Fruit fly (Drosophila melanogaster) whole organism, embryonic: ENCODE results near the gene CG34134.

Experiments used
- ATbp ChIP-seq: fragments of 200-800 bp; sonication (Bioruptor generic); optimal IDR thresholded peaks from 2 replicates; lab custom pipeline; 2017; ENCODE audit warnings: missing biosample characterization, mild to moderate bottlenecking, missing genetic modification characterization, missing genetic modification reagents
- Atf3 ChIP-seq: fragments of 200-800 bp; sonication (Bioruptor generic); optimal IDR thresholded peaks from 3 replicates; lab custom pipeline; 2016; ENCODE audit warnings: missing biosample characterization, missing genetic modification characterization
- Atf6 ChIP-seq: fragments of 200-800 bp; sonication (Bioruptor generic); IDR thresholded peaks from 2 replicates; pipeline ENCODE4 v1.3.6; 2022; ENCODE audit warnings: missing biosample characterization, missing genetic modification characterization
- Awh ChIP-seq: fragments of 200-800 bp; sonication (Bioruptor generic); IDR thresholded peaks from 2 replicates; pipeline ENCODE4, ENCODE4 v1.3.6; 2022; ENCODE audit warnings: missing biosample characterization, missing genetic modification characterization
- CG11398 ChIP-seq: fragments of 200-800 bp; sonication (Bioruptor generic); optimal IDR thresholded peaks from 2 replicates; lab custom pipeline; 2016; ENCODE audit warnings: missing biosample characterization, missing genetic modification characterization
- CG12071 ChIP-seq: fragments of 200-800 bp; sonication (Bioruptor generic); optimal IDR thresholded peaks from 3 replicates; lab custom pipeline; 2018; ENCODE audit warnings: missing biosample characterization, mild to moderate bottlenecking, missing genetic modification characterization
- CG12155 ChIP-seq: fragments of 200-800 bp; sonication (Bioruptor generic); optimal IDR thresholded peaks from 3 replicates; lab custom pipeline; 2016; ENCODE audit warnings: missing biosample characterization, missing genetic modification characterization
- CG1233 ChIP-seq: fragments of 200-800 bp; sonication (Bioruptor generic); optimal IDR thresholded peaks from 4 replicates; lab custom pipeline; 2018; ENCODE audit warnings: missing biosample characterization, mild to moderate bottlenecking, missing genetic modification characterization
- CG12391 ChIP-seq: fragments of 200-800 bp; sonication (Bioruptor generic); optimal IDR thresholded peaks from 3 replicates; lab custom pipeline; 2018; ENCODE audit warnings: missing biosample characterization, mild to moderate bottlenecking, missing genetic modification characterization, moderate library complexity
- CG13775 ChIP-seq: fragments of 200-800 bp; sonication (Bioruptor generic); optimal IDR thresholded peaks from 3 replicates; lab custom pipeline; 2017; ENCODE audit warnings: missing biosample characterization, mild to moderate bottlenecking, missing genetic modification characterization
- CG16863 ChIP-seq: fragments of 200-800 bp; sonication (Bioruptor generic); optimal IDR thresholded peaks from 3 replicates; lab custom pipeline; 2016; ENCODE audit warnings: missing biosample characterization, missing genetic modification characterization
- CG17328 ChIP-seq: fragments of 200-800 bp; sonication (Bioruptor generic); IDR thresholded peaks from 2 replicates; pipeline ENCODE4 v1.3.6; 2022; ENCODE audit warnings: missing biosample characterization, missing genetic modification characterization
- CG2202 ChIP-seq: fragments of 200-800 bp; sonication (Bioruptor generic); optimal IDR thresholded peaks from 2 replicates; lab custom pipeline; 2018; ENCODE audit warnings: missing biosample characterization, mild to moderate bottlenecking, missing genetic modification characterization
- CG31365 ChIP-seq: fragments of 200-800 bp; sonication (Bioruptor generic); optimal IDR thresholded peaks from 2 replicates; lab custom pipeline; 2018; ENCODE audit warnings: missing biosample characterization, mild to moderate bottlenecking, missing genetic modification characterization
- CG3163 ChIP-seq: fragments of 200-800 bp; sonication (Bioruptor generic); optimal IDR thresholded peaks from 3 replicates; lab custom pipeline; 2016; ENCODE audit warnings: missing biosample characterization, missing genetic modification characterization
- CG3847 ChIP-seq: fragments of 200-800 bp; sonication (Bioruptor generic); IDR thresholded peaks from 2 replicates; pipeline ENCODE4 v1.3.6; 2022; ENCODE audit warnings: missing biosample characterization, missing genetic modification characterization
- CG4328 ChIP-seq: fragments of 200-800 bp; sonication (Bioruptor generic); optimal IDR thresholded peaks from 3 replicates; lab custom pipeline; 2017; ENCODE audit warnings: missing biosample characterization, missing genetic modification reagents, missing genetic modification characterization
- CG4820 ChIP-seq: fragments of 200-800 bp; sonication (Bioruptor generic); optimal IDR thresholded peaks from 3 replicates; lab custom pipeline; 2016; ENCODE audit warnings: missing biosample characterization, missing genetic modification characterization
- CG6654 ChIP-seq: fragments of 200-800 bp; sonication (Bioruptor generic); optimal IDR thresholded peaks from 2 replicates; lab custom pipeline; 2017; ENCODE audit warnings: missing biosample characterization, mild to moderate bottlenecking, missing genetic modification characterization
- CG7372 ChIP-seq: fragments of 200-800 bp; sonication (Bioruptor generic); IDR thresholded peaks from 2 replicates; pipeline ENCODE4 v1.3.6; 2022; ENCODE audit warnings: missing biosample characterization, missing genetic modification characterization
- CG7556 ChIP-seq: fragments of 200-800 bp; sonication (Bioruptor generic); optimal IDR thresholded peaks from 2 replicates; lab custom pipeline; 2017; ENCODE audit warnings: missing biosample characterization, mild to moderate bottlenecking, missing genetic modification characterization
- CG9817 ChIP-seq: fragments of 200-800 bp; sonication (Bioruptor generic); optimal IDR thresholded peaks from 2 replicates; lab custom pipeline; 2018; ENCODE audit warnings: missing biosample characterization, mild to moderate bottlenecking, missing genetic modification characterization, moderate library complexity
- CG9876 ChIP-seq: fragments of 200-800 bp; sonication (Bioruptor generic); optimal IDR thresholded peaks from 2 replicates; lab custom pipeline; 2016; ENCODE audit warnings: missing biosample characterization, missing genetic modification characterization
- D19A ChIP-seq: fragments of 200-800 bp; optimal IDR thresholded peaks from 3 replicates; lab custom pipeline; 2019; ENCODE audit warnings: missing biosample characterization, mild to moderate bottlenecking, missing genetic modification characterization, moderate library complexity
- E2f2 ChIP-seq: fragments of 200-800 bp; sonication (Bioruptor generic); IDR thresholded peaks from 2 replicates; pipeline ENCODE4 v1.3.6; 2022; ENCODE audit warnings: missing biosample characterization, missing genetic modification characterization
- Fer2 ChIP-seq: fragments of 200-800 bp; sonication (Bioruptor generic); optimal IDR thresholded peaks from 2 replicates; lab custom pipeline; 2018; ENCODE audit warnings: missing biosample characterization, mild to moderate bottlenecking, missing genetic modification characterization, moderate library complexity
- Gug ChIP-seq: fragments of 200-800 bp; sonication (Bioruptor generic); IDR thresholded peaks from 4 replicates; pipeline ENCODE4 v1.3.6; 2022; ENCODE audit warnings: missing biosample characterization, missing genetic modification characterization
- Hmr ChIP-seq: fragments of 200-800 bp; sonication (Bioruptor generic); optimal IDR thresholded peaks from 3 replicates; lab custom pipeline; 2017; ENCODE audit warnings: mild to moderate bottlenecking, missing biosample characterization, missing genetic modification reagents, missing genetic modification characterization
- Hr51 ChIP-seq, 2 experiments: fragments of 200-800 bp; sonication (Bioruptor generic); optimal IDR thresholded peaks; 2 replicates in 1 of 2; 3 replicates in 1 of 2; lab custom pipeline; 2016 to 2018; ENCODE audit warnings: missing biosample characterization in 2 of 2, missing genetic modification characterization in 2 of 2, mild to moderate bottlenecking in 1 of 2, moderate library complexity in 1 of 2
- Lpt ChIP-seq: fragments of >200 bp; optimal IDR thresholded peaks from 2 replicates; lab custom pipeline; 2018; ENCODE audit warnings: missing biosample characterization, missing genetic modification characterization
- MTF-1 ChIP-seq: fragments of 200-800 bp; sonication (Bioruptor generic); optimal IDR thresholded peaks from 2 replicates; lab custom pipeline; 2018; ENCODE audit warnings: missing biosample characterization, mild to moderate bottlenecking, missing genetic modification characterization, borderline replicate concordance
- Myb ChIP-seq: fragments of 200-800 bp; sonication (Bioruptor generic); optimal IDR thresholded peaks from 2 replicates; lab custom pipeline; 2016; ENCODE audit warnings: missing biosample characterization, missing genetic modification characterization
- al ChIP-seq: fragments of 200-800 bp; sonication (Bioruptor generic); IDR thresholded peaks from 2 replicates; pipeline ENCODE4 v1.3.6; 2022; ENCODE audit warnings: missing biosample characterization, missing genetic modification characterization
- cas ChIP-seq: fragments of 200-800 bp; sonication (Bioruptor generic); IDR thresholded peaks from 2 replicates; pipeline ENCODE4 v1.3.6; 2022; ENCODE audit warnings: missing biosample characterization, missing genetic modification characterization
- corto ChIP-seq: fragments of 200-800 bp; sonication (Bioruptor generic); optimal IDR thresholded peaks from 2 replicates; lab custom pipeline; 2016; ENCODE audit warnings: missing biosample characterization, mild to moderate bottlenecking, missing genetic modification characterization, moderate library complexity
- ems ChIP-seq: fragments of 200-800 bp; sonication (Bioruptor generic); optimal IDR thresholded peaks from 3 replicates; lab custom pipeline; 2016; ENCODE audit warnings: missing biosample characterization, missing genetic modification characterization
- en ChIP-seq: fragments of 200-800 bp; sonication (Bioruptor generic); optimal IDR thresholded peaks from 2 replicates; lab custom pipeline; 2016; ENCODE audit warnings: missing biosample characterization, missing genetic modification characterization
- exex ChIP-seq: fragments of 200-800 bp; sonication (Bioruptor generic); optimal IDR thresholded peaks from 4 replicates; lab custom pipeline; 2018; ENCODE audit warnings: missing biosample characterization, mild to moderate bottlenecking, missing genetic modification characterization, moderate library complexity
- gcm ChIP-seq: fragments of 200-800 bp; sonication (Bioruptor generic); optimal IDR thresholded peaks from 2 replicates; lab custom pipeline; 2019; ENCODE audit warnings: missing biosample characterization, mild to moderate bottlenecking, missing genetic modification characterization, moderate library complexity
- hth ChIP-seq: fragments of >200 bp; optimal IDR thresholded peaks from 2 replicates; lab custom pipeline; 2017; ENCODE audit warnings: inconsistent platforms
- lbe ChIP-seq: fragments of 200-800 bp; sonication (Bioruptor generic); optimal IDR thresholded peaks from 2 replicates; lab custom pipeline; 2016; ENCODE audit warnings: missing biosample characterization, mild to moderate bottlenecking, missing genetic modification characterization
- lov ChIP-seq, 2 experiments: fragments of 200-800 bp in 1 of 2; fragments of >200 bp in 1 of 2; sonication (Bioruptor generic) in 1 of 2; IDR thresholded peaks in 1 of 2; optimal IDR thresholded peaks in 1 of 2; 2 replicates in 1 of 2; 3 replicates in 1 of 2; pipeline versions ENCODE4 v1.3.6 to Lab custom; 2017 to 2022; ENCODE audit warnings: missing biosample characterization in 1 of 2, missing genetic modification characterization in 1 of 2
- p53 ChIP-seq: fragments of 200-800 bp; sonication (Bioruptor generic); optimal IDR thresholded peaks from 2 replicates; lab custom pipeline; 2016; ENCODE audit warnings: missing biosample characterization, missing genetic modification characterization
- pho ChIP-seq: fragments of 200-800 bp; sonication (Bioruptor generic); optimal IDR thresholded peaks from 2 replicates; lab custom pipeline; 2016; ENCODE audit warnings: missing biosample characterization, missing genetic modification characterization
- phol ChIP-seq: fragments of 200-800 bp; sonication (Bioruptor generic); optimal IDR thresholded peaks from 3 replicates; lab custom pipeline; 2018; ENCODE audit warnings: missing biosample characterization, mild to moderate bottlenecking, missing genetic modification characterization, moderate library complexity
- stwl ChIP-seq: fragments of 200-800 bp; sonication (Bioruptor generic); optimal IDR thresholded peaks from 3 replicates; lab custom pipeline; 2018; ENCODE audit warnings: missing biosample characterization, mild to moderate bottlenecking, missing genetic modification characterization, moderate library complexity
- tap ChIP-seq: fragments of 200-800 bp; optimal IDR thresholded peaks from 3 replicates; lab custom pipeline; 2019; ENCODE audit warnings: missing biosample characterization, mild to moderate bottlenecking, missing genetic modification characterization, moderate library complexity
- trh ChIP-seq: fragments of 200-800 bp; sonication (Bioruptor generic); optimal IDR thresholded peaks from 2 replicates; lab custom pipeline; 2016; ENCODE audit warnings: missing biosample characterization, missing genetic modification characterization
- twi ChIP-seq: fragments of 200-800 bp; optimal IDR thresholded peaks from 2 replicates; lab custom pipeline; 2019; ENCODE audit warnings: missing biosample characterization, mild to moderate bottlenecking, missing genetic modification characterization, moderate library complexity

Gene CG34134

dm6 chr2L:8162307-8163024 is 28.1 kb downstream of the CG34134 start, which contains the start of gene Acbp1 (continued):
- TF ChIP-seq tap = peak; percentile 99
- peak; percentile 86 for TF ChIP-seq CG3163 (GFP tag; lab: Kevin White, UChicago)
- TF ChIP-seq CG12391 (tag; lab: Kevin White, UChicago) = peak; percentile 99
- peak; percentile 81 for TF ChIP-seq CG17328
- TF ChIP-seq Hr51 (GFP tag; optimal IDR thresholded peaks at IDR 0.05; lab: Kevin White, UChicago) = peak; percentile 91 to 99
- TF ChIP-seq CG7556 = peak; percentile 98
- TF ChIP-seq CG4820 = peak; percentile 100
- peak; percentile 96 for TF ChIP-seq CG9876 (GFP tag; lab: Kevin White, UChicago)
- peak; percentile 97 for TF ChIP-seq pho
- TF ChIP-seq E2f2 (GFP tag; lab: Robert Waterston, UW) = peak; percentile 81
- peak; percentile 89 for TF ChIP-seq corto (GFP tag; lab: Kevin White, UChicago)
- peak; percentile 82 for TF ChIP-seq CG6654
- peak; percentile 88 for TF ChIP-seq Myb (GFP tag; lab: Kevin White, UChicago)
- peak; percentile 95 for TF ChIP-seq CG16863
- peak; percentile 98 for TF ChIP-seq CG4328 (GFP tag; lab: Kevin White, UChicago)
- peak; percentile 92 for TF ChIP-seq en (GFP tag; lab: Kevin White, UChicago)
- TF ChIP-seq phol (tag; lab: Kevin White, UChicago) = peak; percentile 96
- TF ChIP-seq Gug = peak; percentile 84
- peak; percentile 97 for TF ChIP-seq CG13775 (GFP tag; lab: Kevin White, UChicago)
- TF ChIP-seq p53 (GFP tag; lab: Kevin White, UChicago) = peak; percentile 93
- TF ChIP-seq CG12155 (GFP tag; lab: Kevin White, UChicago) = peak; percentile 93
- peak; percentile 97 for TF ChIP-seq twi (tag; lab: Kevin White, UChicago)
- peak; percentile 96 for TF ChIP-seq stwl
- TF ChIP-seq Fer2 (tag; lab: Kevin White, UChicago) = peak; percentile 93
- TF ChIP-seq CG3847 = peak; percentile 95
- no peak for TF ChIP-seq hth (lab: Kevin White, UChicago)
- peak; percentile 94 for TF ChIP-seq Atf6 (GFP tag; lab: Robert Waterston, UW)
- TF ChIP-seq ems (GFP tag; lab: Kevin White, UChicago) = peak; percentile 90
- TF ChIP-seq CG7372 (GFP tag; lab: Robert Waterston, UW) = peak; percentile 90
- peak; percentile 83 for TF ChIP-seq trh (GFP tag; lab: Kevin White, UChicago)
- peak; percentile 88 for TF ChIP-seq MTF-1 (GFP tag; lab: Kevin White, UChicago)
- TF ChIP-seq CG9817 (tag; lab: Kevin White, UChicago) = peak; percentile 91
- peak; percentile 97 for TF ChIP-seq D19A (tag; lab: Kevin White, UChicago)
- no peak for TF ChIP-seq lov (optimal IDR thresholded peaks at IDR 0.05; lab: Kevin White, UChicago)
- peak; percentile 76 for TF ChIP-seq lov (GFP tag; IDR thresholded peaks at IDR 0.05; lab: Robert Waterston, UW)
- peak; percentile 83 for TF ChIP-seq cas (GFP tag; lab: Robert Waterston, UW)
- peak; percentile 97 for TF ChIP-seq CG12071 (GFP tag; lab: Kevin White, UChicago)
- peak; percentile 98 for TF ChIP-seq Hmr (GFP tag; lab: Kevin White, UChicago)
- peak; percentile 86 for TF ChIP-seq Awh
- no peak for TF ChIP-seq Lpt (GFP tag; lab: Kevin White, UChicago)
- TF ChIP-seq al (GFP tag; lab: Robert Waterston, UW) = peak; percentile 87
- peak; percentile 94 for TF ChIP-seq Atf3
- peak; percentile 95 for TF ChIP-seq ATbp (GFP tag; lab: Kevin White, UChicago)
- peak; percentile 93 for TF ChIP-seq CG31365
- peak; percentile 97 for TF ChIP-seq CG1233 (GFP tag; lab: Kevin White, UChicago)
- peak; percentile 98 for TF ChIP-seq CG2202
- peak; percentile 92 for TF ChIP-seq exex (tag; lab: Kevin White, UChicago)
- TF ChIP-seq CG11398 (GFP tag; lab: Kevin White, UChicago) = peak; percentile 89
- TF ChIP-seq lbe = peak; percentile 95
- TF ChIP-seq gcm (GFP tag; lab: Kevin White, UChicago) = peak; percentile 99
